Worm (Caenorhabditis elegans) whole organism, L1 larva: ENCODE measurements around the gene cnc-4.

Experiments used
- ets-5 ChIP-seq: fragments of 200-800 bp; sonication (Bioruptor generic); IDR thresholded peaks from 2 replicates; pipeline ENCODE4 v1.3.6; 2022; ENCODE audit warnings: missing genetic modification characterization, missing compliant biosample characterization
- hlh-17 ChIP-seq: fragments of 200-800 bp; sonication (Bioruptor generic); optimal IDR thresholded peaks from 2 replicates; lab custom pipeline; 2018; ENCODE audit warnings: missing genetic modification characterization, mild to moderate bottlenecking, missing compliant biosample characterization, moderate library complexity, borderline replicate concordance
- nhr-11 ChIP-seq: fragments of 150-350 bp; optimal IDR thresholded peaks from 2 replicates; lab custom pipeline; 2014; ENCODE audit warnings: missing biosample characterization, missing genetic modification characterization
- nhr-12 ChIP-seq: sonication (generic microtip); optimal IDR thresholded peaks from 2 replicates; lab custom pipeline; 2017; ENCODE audit warnings: missing biosample characterization, missing genetic modification characterization
- nhr-28 ChIP-seq: fragments of 150-350 bp; optimal IDR thresholded peaks from 2 replicates; lab custom pipeline; 2014; ENCODE audit warnings: missing biosample characterization, missing genetic modification characterization
- nhr-77 ChIP-seq: fragments of 150-350 bp; optimal IDR thresholded peaks from 2 replicates; lab custom pipeline; 2014; ENCODE audit warnings: missing biosample characterization, missing genetic modification characterization
- nhr-84 ChIP-seq: sonication (generic microtip); optimal IDR thresholded peaks from 2 replicates; lab custom pipeline; 2017; ENCODE audit warnings: missing biosample characterization, missing genetic modification characterization
- nhr-90 ChIP-seq: sonication (generic microtip); optimal IDR thresholded peaks from 2 replicates; lab custom pipeline; 2016; ENCODE audit warnings: mild to moderate bottlenecking, missing genetic modification characterization, missing compliant biosample characterization; ENCODE audit not compliant: poor library complexity
- snpc-4 ChIP-seq: fragments of 150-350 bp; optimal IDR thresholded peaks from 2 replicates; lab custom pipeline; 2014; ENCODE audit warnings: missing biosample characterization, missing genetic modification characterization
- sup-37 ChIP-seq: fragments of 200-800 bp; sonication (Bioruptor generic); optimal IDR thresholded peaks from 2 replicates; lab custom pipeline; 2018; ENCODE audit warnings: mild to moderate bottlenecking, missing genetic modification characterization, missing compliant biosample characterization
- unc-62 ChIP-seq: fragments of 150-350 bp; optimal IDR thresholded peaks from 2 replicates; lab custom pipeline; 2014; ENCODE audit warnings: missing biosample characterization, missing genetic modification reagents, missing genetic modification characterization
- unc-98 ChIP-seq: fragments of 200-800 bp; sonication (Bioruptor generic); IDR thresholded peaks from 2 replicates; pipeline ENCODE4 v1.3.6; 2022; ENCODE audit warnings: missing genetic modification characterization, missing compliant biosample characterization

- TF ChIP-seq snpc-4 (tag; lab: Kevin White, UChicago) (no peak), nhr-11 (no peak), nhr-77 (tag; lab: Kevin White, UChicago) (no peak), nhr-84 (tag; lab: Kevin White, UChicago) (no peak), ets-5 (GFP tag; lab: Robert Waterston, UW) (no peak), hlh-17 (no peak), unc-62 (GFP tag; lab: Kevin White, UChicago) (no peak), sup-37 (GFP tag; lab: Kevin White, UChicago) (no peak), nhr-28 (tag; lab: Kevin White, UChicago) (no peak), unc-98 (no peak), nhr-90 (tag; lab: Kevin White, UChicago) (no peak), nhr-12 (tag; lab: Kevin White, UChicago) (no peak)
These were observed 9.6 kb downstream of the cnc-4 start for ce11 chrV:1456614-1457013.
